Fruit fly (Drosophila melanogaster) whole organism, embryonic: ENCODE data around the gene pyd.

Source experiments
- Abd-B ChIP-seq: fragments of 200-800 bp; sonication (Bioruptor generic); optimal IDR thresholded peaks from 2 replicates; lab custom pipeline; 2018; ENCODE audit warnings: missing biosample characterization, mild to moderate bottlenecking, missing genetic modification characterization, moderate library complexity
- CG10366 ChIP-seq: fragments of 200-800 bp; sonication (Bioruptor generic); IDR thresholded peaks from 2 replicates; pipeline ENCODE4 v1.3.6; 2022; ENCODE audit warnings: missing biosample characterization, missing genetic modification characterization
- CG10654 ChIP-seq: fragments of 200-800 bp; sonication (Bioruptor generic); optimal IDR thresholded peaks from 2 replicates; lab custom pipeline; 2016; ENCODE audit warnings: missing biosample characterization, missing genetic modification characterization
- CG12299 ChIP-seq: fragments of 200-800 bp; sonication (Bioruptor generic); optimal IDR thresholded peaks from 2 replicates; lab custom pipeline; 2018; ENCODE audit warnings: missing biosample characterization, mild to moderate bottlenecking, missing genetic modification characterization
- CG14860 ChIP-seq: fragments of 200-800 bp; sonication (Bioruptor generic); IDR thresholded peaks from 3 replicates; pipeline ENCODE4 v1.3.6; 2022; ENCODE audit warnings: missing biosample characterization, missing genetic modification characterization; ENCODE audit not compliant: partially characterized antibody
- CG1602 ChIP-seq: fragments of 200-800 bp; sonication (Bioruptor generic); optimal IDR thresholded peaks from 3 replicates; lab custom pipeline; 2016; ENCODE audit warnings: missing biosample characterization, missing genetic modification characterization
- CG1603 ChIP-seq: fragments of 200-800 bp; sonication (Bioruptor generic); optimal IDR thresholded peaks from 2 replicates; lab custom pipeline; 2019; ENCODE audit warnings: missing biosample characterization, mild to moderate bottlenecking, missing genetic modification characterization, moderate library complexity
- CG17829 ChIP-seq: fragments of 200-800 bp; optimal IDR thresholded peaks from 2 replicates; lab custom pipeline; 2019; ENCODE audit warnings: missing biosample characterization, mild to moderate bottlenecking, missing genetic modification characterization, moderate library complexity
- CG2116 ChIP-seq: fragments of 200-800 bp; sonication (Bioruptor generic); optimal IDR thresholded peaks from 3 replicates; lab custom pipeline; 2018; ENCODE audit warnings: missing biosample characterization, mild to moderate bottlenecking, missing genetic modification characterization
- CG2120 ChIP-seq: fragments of 200-800 bp; sonication (Bioruptor generic); optimal IDR thresholded peaks from 3 replicates; lab custom pipeline; 2016; ENCODE audit warnings: missing biosample characterization, missing genetic modification characterization
- CG2129 ChIP-seq: fragments of 200-800 bp; sonication (Bioruptor generic); IDR thresholded peaks from 2 replicates; pipeline ENCODE4 v1.3.6; 2022; ENCODE audit warnings: missing biosample characterization, missing genetic modification characterization; ENCODE audit not compliant: partially characterized antibody
- CG2678 ChIP-seq: fragments of 200-800 bp; sonication (Bioruptor generic); optimal IDR thresholded peaks from 3 replicates; lab custom pipeline; 2019; ENCODE audit warnings: missing biosample characterization, mild to moderate bottlenecking, missing genetic modification characterization, moderate library complexity
- CG2875 ChIP-seq: fragments of 200-800 bp; sonication (Bioruptor generic); optimal IDR thresholded peaks from 2 replicates; lab custom pipeline; 2017; ENCODE audit warnings: missing biosample characterization, mild to moderate bottlenecking, missing genetic modification characterization, missing genetic modification reagents
- CG3163 ChIP-seq: fragments of 200-800 bp; sonication (Bioruptor generic); optimal IDR thresholded peaks from 3 replicates; lab custom pipeline; 2016; ENCODE audit warnings: missing biosample characterization, missing genetic modification characterization
- CG3995 ChIP-seq: fragments of 200-800 bp; sonication (Bioruptor generic); optimal IDR thresholded peaks from 3 replicates; lab custom pipeline; 2016; ENCODE audit warnings: missing biosample characterization, missing genetic modification characterization
- CG42726 ChIP-seq: fragments of 200-800 bp; sonication (Bioruptor generic); IDR thresholded peaks from 2 replicates; pipeline ENCODE4 v1.3.6; 2022; ENCODE audit warnings: missing biosample characterization, missing genetic modification characterization; ENCODE audit not compliant: partially characterized antibody
- CG4617 ChIP-seq: fragments of 200-800 bp; sonication (Bioruptor generic); optimal IDR thresholded peaks from 3 replicates; lab custom pipeline; 2016; ENCODE audit warnings: missing biosample characterization, missing genetic modification characterization, borderline replicate concordance
- CG5180 ChIP-seq: fragments of 200-800 bp; sonication (Bioruptor generic); optimal IDR thresholded peaks from 3 replicates; lab custom pipeline; 2017; ENCODE audit warnings: missing biosample characterization, missing genetic modification characterization, mild to moderate bottlenecking, moderate library complexity, missing genetic modification reagents
- CG5245 ChIP-seq: fragments of 200-800 bp; sonication (Bioruptor generic); optimal IDR thresholded peaks from 3 replicates; lab custom pipeline; 2016; ENCODE audit warnings: missing biosample characterization, missing genetic modification characterization
- CG6175 ChIP-seq: fragments of 200-800 bp; sonication (Bioruptor generic); IDR thresholded peaks from 3 replicates; pipeline ENCODE4 v1.3.6; 2022; ENCODE audit warnings: missing biosample characterization, missing genetic modification characterization
- CG6254 ChIP-seq: fragments of 200-800 bp; sonication (Bioruptor generic); optimal IDR thresholded peaks from 3 replicates; lab custom pipeline; 2017; ENCODE audit warnings: mild to moderate bottlenecking, missing biosample characterization, missing genetic modification reagents, missing genetic modification characterization
- CG6272 ChIP-seq: fragments of 200-800 bp; sonication (Bioruptor generic); IDR thresholded peaks from 2 replicates; pipeline ENCODE4 v1.3.6; 2022; ENCODE audit warnings: missing biosample characterization, missing genetic modification characterization
- CG6689 ChIP-seq: fragments of 200-800 bp; sonication (Bioruptor generic); IDR thresholded peaks from 2 replicates; pipeline ENCODE4 v1.3.6; 2022; ENCODE audit warnings: missing biosample characterization, missing genetic modification characterization
- CG8290 ChIP-seq, 3 experiments: fragments of 200-800 bp; sonication (Bioruptor generic); optimal IDR thresholded peaks; 2 replicates each; lab custom pipeline; 2016 to 2019; ENCODE audit warnings: missing biosample characterization in 3 of 3, missing genetic modification characterization in 3 of 3, mild to moderate bottlenecking in 2 of 3, moderate library complexity in 1 of 3
- CG8924 ChIP-seq: fragments of 200-800 bp; optimal IDR thresholded peaks from 3 replicates; lab custom pipeline; 2019; ENCODE audit warnings: missing biosample characterization, mild to moderate bottlenecking, missing genetic modification characterization, moderate library complexity
- CG9437 ChIP-seq: fragments of 200-800 bp; sonication (Bioruptor generic); optimal IDR thresholded peaks from 2 replicates; lab custom pipeline; 2018; ENCODE audit warnings: missing biosample characterization, mild to moderate bottlenecking, missing genetic modification characterization
- CG9797 ChIP-seq: fragments of 200-800 bp; sonication (Bioruptor generic); optimal IDR thresholded peaks from 3 replicates; lab custom pipeline; 2018; ENCODE audit warnings: missing biosample characterization, mild to moderate bottlenecking, missing genetic modification characterization
- CkIIα-i1 ChIP-seq: fragments of 200-800 bp; sonication (Bioruptor generic); IDR thresholded peaks from 2 replicates; pipeline ENCODE4 v1.3.6; 2022; ENCODE audit warnings: missing biosample characterization, missing genetic modification characterization
- Ets97D ChIP-seq: fragments of 200-800 bp; sonication (Bioruptor generic); optimal IDR thresholded peaks from 3 replicates; lab custom pipeline; 2016; ENCODE audit warnings: missing biosample characterization, missing genetic modification characterization
- HLHmδ ChIP-seq: fragments of 200-800 bp; sonication (Bioruptor generic); optimal IDR thresholded peaks from 2 replicates; lab custom pipeline; 2018; ENCODE audit warnings: missing biosample characterization, mild to moderate bottlenecking, missing genetic modification characterization, moderate library complexity
- Lpt ChIP-seq: fragments of >200 bp; optimal IDR thresholded peaks from 2 replicates; lab custom pipeline; 2018; ENCODE audit warnings: missing biosample characterization, missing genetic modification characterization
- Ptx1 ChIP-seq: fragments of 200-800 bp; sonication (Bioruptor generic); IDR thresholded peaks from 2 replicates; pipeline ENCODE4 v1.3.6; 2022; ENCODE audit warnings: missing biosample characterization, missing genetic modification characterization
- ato ChIP-seq: fragments of 200-800 bp; sonication (Bioruptor generic); IDR thresholded peaks from 2 replicates; pipeline ENCODE4 v1.3.6; 2022; ENCODE audit warnings: missing biosample characterization, missing genetic modification characterization; ENCODE audit not compliant: partially characterized antibody
- cas ChIP-seq: fragments of 200-800 bp; sonication (Bioruptor generic); IDR thresholded peaks from 2 replicates; pipeline ENCODE4 v1.3.6; 2022; ENCODE audit warnings: missing biosample characterization, missing genetic modification characterization
- chinmo ChIP-seq: fragments of 200-800 bp; sonication (Bioruptor generic); IDR thresholded peaks from 4 replicates; pipeline ENCODE4 v1.3.6; 2022; ENCODE audit warnings: missing biosample characterization, missing genetic modification characterization; ENCODE audit not compliant: partially characterized antibody
- dmrt99B ChIP-seq: fragments of 200-800 bp; sonication (Bioruptor generic); optimal IDR thresholded peaks from 2 replicates; lab custom pipeline; 2018; ENCODE audit warnings: missing biosample characterization, mild to moderate bottlenecking, missing genetic modification characterization, moderate library complexity
- dysf ChIP-seq: fragments of 200-800 bp; sonication (Bioruptor generic); IDR thresholded peaks from 3 replicates; pipeline ENCODE4 v1.3.6; 2022; ENCODE audit warnings: missing biosample characterization, missing genetic modification characterization
- en ChIP-seq: fragments of 200-800 bp; sonication (Bioruptor generic); optimal IDR thresholded peaks from 2 replicates; lab custom pipeline; 2016; ENCODE audit warnings: missing biosample characterization, missing genetic modification characterization
- esg ChIP-seq: fragments of 200-800 bp; sonication (Bioruptor generic); conservative IDR thresholded peaks from 2 replicates; pipeline ENCODE4 v1.3.6; 2022; ENCODE audit warnings: missing biosample characterization, missing genetic modification characterization
- eve ChIP-seq, 2 experiments: fragments of >200 bp; optimal IDR thresholded peaks; 2 replicates each; lab custom pipeline; 2017; ENCODE audit warnings: missing biosample characterization in 2 of 2, missing genetic modification characterization in 2 of 2
- jigr1 ChIP-seq: fragments of 200-800 bp; sonication (Bioruptor generic); IDR thresholded peaks from 3 replicates; pipeline ENCODE4 v1.3.6; 2022; ENCODE audit warnings: missing biosample characterization, missing genetic modification characterization
- jumu ChIP-seq: fragments of 200-800 bp; sonication (Bioruptor generic); optimal IDR thresholded peaks from 3 replicates; lab custom pipeline; 2016; ENCODE audit warnings: missing biosample characterization, missing genetic modification characterization
- oc ChIP-seq: fragments of 200-800 bp; sonication (Bioruptor generic); optimal IDR thresholded peaks from 2 replicates; lab custom pipeline; 2018; ENCODE audit warnings: missing biosample characterization, mild to moderate bottlenecking, missing genetic modification characterization, moderate library complexity
- pan ChIP-seq, 4 experiments: fragments of >200 bp in 3 of 4; fragments of 200-800 bp in 1 of 4; sonication (Bioruptor generic) in 1 of 4; optimal IDR thresholded peaks in 3 of 4; IDR thresholded peaks in 1 of 4; 2 replicates each; pipeline versions ENCODE4 v1.3.6 to Lab custom; 2017 to 2022; ENCODE audit warnings: missing biosample characterization in 2 of 4, missing genetic modification characterization in 2 of 4, mixed read lengths in 1 of 4
- pfk ChIP-seq: fragments of 200-800 bp; sonication (Bioruptor generic); optimal IDR thresholded peaks from 2 replicates; lab custom pipeline; 2018; ENCODE audit warnings: missing biosample characterization, mild to moderate bottlenecking, missing genetic modification characterization, moderate library complexity
- run ChIP-seq: fragments of 200-800 bp; sonication (Bioruptor generic); optimal IDR thresholded peaks from 3 replicates; lab custom pipeline; 2018; ENCODE audit warnings: missing biosample characterization, mild to moderate bottlenecking, missing genetic modification characterization
- so ChIP-seq: fragments of 200-800 bp; sonication (Bioruptor generic); IDR thresholded peaks from 3 replicates; pipeline ENCODE4 v1.3.6; 2022; ENCODE audit warnings: missing biosample characterization, missing genetic modification characterization

The pyd gene

DNA sequence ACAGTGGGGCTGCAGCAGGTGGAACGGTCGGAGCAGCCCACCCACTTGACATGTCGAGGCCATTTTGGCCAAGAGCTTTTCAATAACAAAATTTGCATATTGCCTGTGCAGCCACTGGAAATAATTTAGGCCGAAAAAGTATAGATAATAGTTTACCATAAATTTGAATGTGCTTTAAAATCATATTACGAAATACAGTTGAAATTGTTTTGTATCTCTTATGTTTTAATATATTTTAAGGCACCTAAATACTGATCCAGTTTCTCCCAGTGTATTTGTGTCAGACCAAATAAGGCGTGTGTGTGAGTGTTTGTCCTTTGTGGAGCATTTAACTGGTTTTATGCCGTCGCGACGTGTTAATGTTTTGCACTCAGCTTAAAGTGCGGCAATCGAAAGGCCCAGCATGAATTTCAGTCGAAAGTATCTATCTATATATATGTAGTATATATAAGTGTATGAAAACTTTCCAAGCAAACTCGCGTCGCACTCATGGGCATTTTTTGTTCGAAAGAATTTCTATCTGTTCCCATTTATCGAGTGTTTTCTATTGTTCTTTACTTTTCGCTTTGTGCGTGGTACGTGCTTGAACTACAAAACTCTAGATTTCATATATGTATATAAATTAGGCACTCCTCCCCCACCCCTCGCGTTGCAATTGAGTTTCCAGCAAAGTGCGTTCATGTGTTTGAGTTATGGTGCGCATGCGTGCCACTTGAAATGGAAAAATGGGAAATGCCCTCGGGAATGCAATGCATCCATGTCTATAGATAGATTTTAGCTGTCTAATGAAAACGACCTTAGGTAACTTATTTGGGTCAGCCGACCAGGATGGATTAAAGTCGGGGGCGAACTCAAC, 82.1 kb downstream of the pyd start (continued):
- TF ChIP-seq en (no peak), cas (GFP tag; lab: Robert Waterston, UW) (no peak), CG5180 (GFP tag; lab: Kevin White, UChicago) (no peak), CG2116 (GFP tag; lab: Kevin White, UChicago) (no peak), CG8924 (tag; lab: Kevin White, UChicago) (peak; percentile 32), jigr1 (no peak), so (GFP tag; lab: Robert Waterston, UW) (0 out of 3 replicates have a peak, but pooled peaks have one; percentile 47), pfk (GFP tag; lab: Kevin White, UChicago) (no peak), dmrt99B (peak; percentile 24), pan (optimal IDR thresholded peaks at IDR 0.05; lab: Kevin White, UChicago) (no peak), pan (GFP tag; optimal IDR thresholded peaks at IDR 0.05 in 1 of 2, IDR thresholded peaks at IDR 0.05 in 1 of 2) (peak in 1 of 2 experiments; percentile 35), CG9797 (GFP tag; lab: Kevin White, UChicago) (no peak), oc (tag; lab: Kevin White, UChicago) (no peak), CG2875 (peak; percentile 33), Lpt (GFP tag; lab: Kevin White, UChicago) (no peak), CG6689 (GFP tag; lab: Robert Waterston, UW) (0 out of 2 replicates have a peak, but pooled peaks have one; percentile 21), eve (GFP tag; optimal IDR thresholded peaks at IDR 0.05; lab: Kevin White, UChicago) (peak in 1 of 2 experiments; percentile 55), CG1603 (peak; percentile 69), CG5245 (GFP tag; lab: Kevin White, UChicago) (peak; percentile 5), CG2678 (peak; percentile 20), chinmo (no peak), CG2129 (GFP tag; lab: Robert Waterston, UW) (no peak), jumu (no peak), ato (GFP tag; lab: Robert Waterston, UW) (no peak), CG1602 (peak; percentile 43), esg (GFP tag; lab: Robert Waterston, UW) (peak; percentile 29; the same call in 1 of the 2 replicates), Ets97D (GFP tag; lab: Kevin White, UChicago) (no peak), CG8290 (GFP tag; optimal IDR thresholded peaks at IDR 0.05; lab: Kevin White, UChicago) (no peak), CG8290 (tag; optimal IDR thresholded peaks at IDR 0.05; lab: Kevin White, UChicago) (peak in 1 of 2 experiments; percentile 16), CG2120 (GFP tag; lab: Kevin White, UChicago) (no peak), CkIIα-i1 (GFP tag; lab: Robert Waterston, UW) (no peak), CG3995 (GFP tag; lab: Kevin White, UChicago) (no peak), CG42726 (GFP tag; lab: Robert Waterston, UW) (no peak), CG10654 (GFP tag; lab: Kevin White, UChicago) (peak; percentile 1), dysf (GFP tag; lab: Robert Waterston, UW) (no peak), CG9437 (GFP tag; lab: Kevin White, UChicago) (no peak), CG4617 (GFP tag; lab: Kevin White, UChicago) (no peak), Ptx1 (GFP tag; lab: Robert Waterston, UW) (no peak; the same call in 1 of the 2 replicates), CG6272 (no peak), CG3163 (GFP tag; lab: Kevin White, UChicago) (no peak), run (tag; lab: Kevin White, UChicago) (no peak), CG10366 (GFP tag; lab: Robert Waterston, UW) (0 out of 2 replicates have a peak, but pooled peaks have one; percentile 9), CG17829 (peak; percentile 53), CG14860 (GFP tag; lab: Robert Waterston, UW) (no peak), CG6175 (no peak), CG6254 (GFP tag; lab: Kevin White, UChicago) (no peak), HLHmδ (GFP tag; lab: Kevin White, UChicago) (peak; percentile 50), Abd-B (GFP tag; lab: Kevin White, UChicago) (no peak), CG12299 (no peak)
